Worm (Caenorhabditis elegans) whole organism, L4 larva: ENCODE results near the gene C07D8.5.

Experiments
- ama-1 ChIP-seq: fragments of 150-350 bp; optimal IDR thresholded peaks from 2 replicates; lab custom pipeline; 2014; ENCODE audit warnings: inconsistent platforms, mixed read lengths
- ceh-82 ChIP-seq: sonication (generic microtip); optimal IDR thresholded peaks from 2 replicates; lab custom pipeline; 2017; ENCODE audit warnings: missing biosample characterization, missing genetic modification characterization
- nhr-11 ChIP-seq: fragments of 150-350 bp; optimal IDR thresholded peaks from 2 replicates; lab custom pipeline; 2014; ENCODE audit warnings: missing biosample characterization, missing genetic modification characterization
- pha-4 ChIP-seq, 2 experiments: fragments of 150-350 bp in 1 of 2; fragments of 200-800 bp in 1 of 2; sonication (Bioruptor generic) in 1 of 2; IDR thresholded peaks in 1 of 2; optimal IDR thresholded peaks in 1 of 2; 2 replicates each; pipeline versions ENCODE4 v1.3.6 to Lab custom; 2014 to 2022; ENCODE audit warnings: missing genetic modification characterization in 2 of 2, missing genetic modification reagents in 2 of 2, missing biosample characterization in 1 of 2, missing compliant biosample characterization in 1 of 2

DNA sequence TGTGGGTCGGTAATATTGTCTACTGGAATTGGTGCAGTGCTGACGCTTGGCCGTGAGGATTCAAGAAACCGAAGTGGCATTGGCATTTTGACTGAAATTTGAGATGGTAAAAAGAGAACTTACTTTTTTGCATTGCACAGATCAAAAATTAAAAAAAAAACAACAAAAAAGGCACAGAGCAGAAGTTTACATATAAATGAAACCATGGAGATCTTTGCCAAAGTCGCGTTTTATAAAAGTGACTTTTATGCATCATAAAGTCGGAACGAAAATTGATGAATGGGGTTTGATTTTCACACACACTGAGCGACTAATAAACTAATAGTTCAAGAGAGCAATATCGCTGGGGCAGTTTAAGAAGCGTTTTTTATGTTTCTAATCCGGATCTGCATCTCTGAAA lies 21.5 kb upstream of the C07D8.5 start, which contains the start of gene T08A9.13:
- no peak for TF ChIP-seq ama-1
- TF ChIP-seq ceh-82 (tag; lab: Kevin White, UChicago): no peak
- TF ChIP-seq nhr-11 (tag; lab: Kevin White, UChicago): no peak
- TF ChIP-seq pha-4 (GFP tag; IDR thresholded peaks at IDR 0.05; lab: Robert Waterston, UW): no peak
- no peak for TF ChIP-seq pha-4 (tag; optimal IDR thresholded peaks at IDR 0.05; lab: Kevin White, UChicago)
